Worm (Caenorhabditis elegans) whole organism, L1 larva: ENCODE data around the gene egl-47.

ENCODE experiments used
- F16B12.6 ChIP-seq: fragments of 150-350 bp; optimal IDR thresholded peaks from 2 replicates; lab custom pipeline; 2014; ENCODE audit warnings: missing biosample characterization, missing genetic modification characterization
- Y116A8C.19 ChIP-seq: sonication (generic microtip); optimal IDR thresholded peaks from 2 replicates; lab custom pipeline; 2016; ENCODE audit warnings: missing compliant biosample characterization, missing genetic modification characterization, borderline replicate concordance
- aly-2 ChIP-seq: fragments of 150-350 bp; optimal IDR thresholded peaks from 2 replicates; lab custom pipeline; 2014; ENCODE audit warnings: missing biosample characterization, missing genetic modification characterization
- ama-1 ChIP-seq: fragments of 150-350 bp; optimal IDR thresholded peaks from 2 replicates; lab custom pipeline; 2014
- blmp-1 ChIP-seq: fragments of 150-350 bp; optimal IDR thresholded peaks from 2 replicates; lab custom pipeline; 2014; ENCODE audit warnings: missing biosample characterization, missing genetic modification characterization
- ceh-82 ChIP-seq, 3 experiments: fragments of 150-350 bp in 1 of 3; sonication (generic microtip) in 2 of 3; optimal IDR thresholded peaks; 2 replicates each; lab custom pipeline; 2014 to 2017; ENCODE audit warnings: missing biosample characterization in 3 of 3, missing genetic modification characterization in 3 of 3
- ceh-88 ChIP-seq: fragments of 200-800 bp; sonication (Bioruptor generic); IDR thresholded peaks from 2 replicates; pipeline ENCODE4 v1.3.6; 2022; ENCODE audit warnings: missing genetic modification characterization, missing compliant biosample characterization
- dpl-1 ChIP-seq, 3 experiments: fragments of 150-350 bp in 2 of 3; sonication (generic microtip) in 1 of 3; optimal IDR thresholded peaks; 2 replicates each; lab custom pipeline; 2014 to 2017; ENCODE audit warnings: missing biosample characterization in 3 of 3, missing genetic modification characterization in 3 of 3, missing genetic modification reagents in 3 of 3
- dsc-1 ChIP-seq: sonication (generic microtip); optimal IDR thresholded peaks from 2 replicates; lab custom pipeline; 2016; ENCODE audit warnings: mild to moderate bottlenecking, missing genetic modification characterization, missing compliant biosample characterization
- egl-27 ChIP-seq, 2 experiments: fragments of 150-350 bp in 1 of 2; sonication (generic microtip); optimal IDR thresholded peaks; 3 replicates each; lab custom pipeline; 2017 to 2018; ENCODE audit warnings: missing biosample characterization in 2 of 2, missing genetic modification characterization in 2 of 2, missing genetic modification reagents in 2 of 2
- fkh-8 ChIP-seq: sonication (generic microtip); optimal IDR thresholded peaks from 2 replicates; lab custom pipeline; 2016; ENCODE audit warnings: mild to moderate bottlenecking, missing genetic modification characterization, missing compliant biosample characterization
- grh-1 ChIP-seq: fragments of 200-800 bp; sonication (Bioruptor generic); IDR thresholded peaks from 2 replicates; pipeline ENCODE4 v1.3.6; 2022; ENCODE audit warnings: missing genetic modification reagents, missing genetic modification characterization, missing compliant biosample characterization
- hlh-17 ChIP-seq: fragments of 200-800 bp; sonication (Bioruptor generic); optimal IDR thresholded peaks from 2 replicates; lab custom pipeline; 2018; ENCODE audit warnings: missing genetic modification characterization, mild to moderate bottlenecking, missing compliant biosample characterization, moderate library complexity, borderline replicate concordance
- hpl-2 ChIP-seq: fragments of 150-350 bp; optimal IDR thresholded peaks from 2 replicates; lab custom pipeline; 2014; ENCODE audit warnings: missing biosample characterization, missing genetic modification reagents, missing genetic modification characterization
- lin-14 ChIP-seq: fragments of 200-800 bp; sonication (Bioruptor generic); optimal IDR thresholded peaks from 2 replicates; lab custom pipeline; 2018; ENCODE audit warnings: mild to moderate bottlenecking, missing genetic modification characterization, moderate library complexity, missing compliant biosample characterization
- lin-15B ChIP-seq: fragments of 150-350 bp; sonication (generic microtip); optimal IDR thresholded peaks from 3 replicates; lab custom pipeline; 2014; ENCODE audit warnings: missing biosample characterization, missing genetic modification characterization
- lin-39 ChIP-seq: fragments of 150-350 bp; optimal IDR thresholded peaks from 2 replicates; lab custom pipeline; 2014; ENCODE audit warnings: missing biosample characterization, missing genetic modification reagents, missing genetic modification characterization
- lsy-2 ChIP-seq, 2 experiments: fragments of 150-350 bp; optimal IDR thresholded peaks; 2 replicates each; lab custom pipeline; 2014; ENCODE audit warnings: missing biosample characterization in 2 of 2, missing genetic modification characterization in 2 of 2
- mab-9 ChIP-seq: fragments of 200-800 bp; sonication (Bioruptor generic); IDR thresholded peaks from 2 replicates; pipeline ENCODE4 v1.3.6; 2022; ENCODE audit warnings: missing genetic modification reagents, missing genetic modification characterization, missing compliant biosample characterization
- nhr-20 ChIP-seq: sonication (generic microtip); optimal IDR thresholded peaks from 2 replicates; lab custom pipeline; 2016; ENCODE audit warnings: mild to moderate bottlenecking, missing genetic modification characterization, missing compliant biosample characterization
- nhr-28 ChIP-seq: fragments of 150-350 bp; optimal IDR thresholded peaks from 2 replicates; lab custom pipeline; 2014; ENCODE audit warnings: missing biosample characterization, missing genetic modification characterization
- nhr-76 ChIP-seq: sonication (generic microtip); optimal IDR thresholded peaks from 2 replicates; lab custom pipeline; 2017; ENCODE audit warnings: missing biosample characterization, missing genetic modification characterization
- nhr-84 ChIP-seq: sonication (generic microtip); optimal IDR thresholded peaks from 2 replicates; lab custom pipeline; 2017; ENCODE audit warnings: missing biosample characterization, missing genetic modification characterization
- nhr-90 ChIP-seq: sonication (generic microtip); optimal IDR thresholded peaks from 2 replicates; lab custom pipeline; 2016; ENCODE audit warnings: mild to moderate bottlenecking, missing genetic modification characterization, missing compliant biosample characterization; ENCODE audit not compliant: poor library complexity
- pax-3 ChIP-seq: fragments of 200-800 bp; sonication (Bioruptor generic); optimal IDR thresholded peaks from 2 replicates; lab custom pipeline; 2018; ENCODE audit warnings: mild to moderate bottlenecking, missing genetic modification characterization, moderate library complexity, missing compliant biosample characterization
- pqm-1 ChIP-seq: sonication (generic microtip); optimal IDR thresholded peaks from 3 replicates; lab custom pipeline; 2017; ENCODE audit warnings: missing biosample characterization, missing genetic modification characterization
- rnt-1 ChIP-seq: sonication (generic microtip); optimal IDR thresholded peaks from 2 replicates; lab custom pipeline; 2016; ENCODE audit warnings: mild to moderate bottlenecking, missing genetic modification characterization, moderate library complexity, missing compliant biosample characterization
- snpc-4 ChIP-seq: fragments of 150-350 bp; optimal IDR thresholded peaks from 2 replicates; lab custom pipeline; 2014; ENCODE audit warnings: missing biosample characterization, missing genetic modification characterization
- sox-4 ChIP-seq: sonication (generic microtip); optimal IDR thresholded peaks from 2 replicates; lab custom pipeline; 2016; ENCODE audit warnings: missing genetic modification characterization, missing compliant biosample characterization
- sup-37 ChIP-seq: fragments of 200-800 bp; sonication (Bioruptor generic); optimal IDR thresholded peaks from 2 replicates; lab custom pipeline; 2018; ENCODE audit warnings: mild to moderate bottlenecking, missing genetic modification characterization, missing compliant biosample characterization
- swsn-7 ChIP-seq: sonication (generic microtip); optimal IDR thresholded peaks from 2 replicates; lab custom pipeline; 2016; ENCODE audit warnings: missing genetic modification characterization, missing compliant biosample characterization
- unc-130 ChIP-seq: fragments of 150-350 bp; optimal IDR thresholded peaks from 2 replicates; lab custom pipeline; 2017; ENCODE audit warnings: missing biosample characterization, missing genetic modification characterization, inconsistent platforms
- unc-86 ChIP-seq: sonication (generic microtip); optimal IDR thresholded peaks from 2 replicates; lab custom pipeline; 2016; ENCODE audit warnings: missing genetic modification characterization, missing compliant biosample characterization
- xbp-1 ChIP-seq: sonication (generic microtip); optimal IDR thresholded peaks from 2 replicates; lab custom pipeline; 2016; ENCODE audit warnings: missing genetic modification characterization, missing compliant biosample characterization
- zag-1 ChIP-seq: fragments of 150-350 bp; optimal IDR thresholded peaks from 2 replicates; lab custom pipeline; 2014; ENCODE audit warnings: missing biosample characterization, missing genetic modification characterization
- zip-4 ChIP-seq: fragments of 200-800 bp; sonication (Bioruptor generic); optimal IDR thresholded peaks from 2 replicates; lab custom pipeline; 2018; ENCODE audit warnings: mild to moderate bottlenecking, missing genetic modification characterization, moderate library complexity, missing compliant biosample characterization

Gene egl-47

ce11 chrV:9911165-9911564 is 11.8 kb downstream of the egl-47 start:
- TF ChIP-seq lsy-2 (tag; optimal IDR thresholded peaks at IDR 0.05; lab: Kevin White, UChicago) (no peak), ceh-88 (GFP tag; lab: Robert Waterston, UW) (no peak), rnt-1 (tag; lab: Kevin White, UChicago) (no peak), F16B12.6 (no peak), blmp-1 (tag; lab: Kevin White, UChicago) (no peak), lin-14 (GFP tag; lab: Kevin White, UChicago) (peak; percentile 70), unc-86 (tag; lab: Kevin White, UChicago) (no peak)

ce11 chrV:9913863-9914262 is 14.5 kb downstream of the egl-47 start, which contains the start of gene fipr-10:
Gene fipr-10 (plus strand): TSS chrV:9914163.
- TF ChIP-seq hpl-2 (GFP tag; lab: Kevin White, UChicago), result no peak
- TF ChIP-seq lin-15B (tag; lab: Kevin White, UChicago), result no peak
- TF ChIP-seq nhr-28, result no peak
- TF ChIP-seq nhr-84 (tag; lab: Kevin White, UChicago), result no peak
- no peak for TF ChIP-seq dsc-1 (tag; lab: Kevin White, UChicago)
- TF ChIP-seq egl-27 (tag; optimal IDR thresholded peaks at IDR 0.05; lab: Kevin White, UChicago), result no peak
- TF ChIP-seq swsn-7 (tag; lab: Kevin White, UChicago), result no peak
- no peak for TF ChIP-seq nhr-90 (tag; lab: Kevin White, UChicago)
- TF ChIP-seq mab-9, result no peak
- no peak for TF ChIP-seq unc-130 (tag; lab: Kevin White, UChicago)
- TF ChIP-seq snpc-4, result no peak
- no peak for TF ChIP-seq ama-1 (lab: Kevin White, UChicago)
- TF ChIP-seq zip-4, result no peak
- no peak for TF ChIP-seq lin-39
- TF ChIP-seq zag-1, result no peak
- TF ChIP-seq xbp-1, result no peak
- TF ChIP-seq F16B12.6, result no peak
- no peak for TF ChIP-seq nhr-76 (tag; lab: Kevin White, UChicago)

- TF ChIP-seq aly-2 (tag; lab: Kevin White, UChicago) (no peak), dpl-1 (GFP tag; optimal IDR thresholded peaks at IDR 0.05; lab: Kevin White, UChicago) (no peak), pqm-1 (tag; lab: Kevin White, UChicago) (no peak), grh-1 (GFP tag; lab: Robert Waterston, UW) (no peak)
These were observed 15.6 kb downstream of the egl-47 start, which contains the start of gene mec-9 for ce11 chrV:9915021-9915420. Gene mec-9 (minus strand): TSS chrV:9915121.

- TF ChIP-seq hlh-17 (no peak), ama-1 (lab: Kevin White, UChicago) (no peak), nhr-90 (tag; lab: Kevin White, UChicago) (no peak), sox-4 (tag; lab: Kevin White, UChicago) (no peak), Y116A8C.19 (tag; lab: Kevin White, UChicago) (no peak)
These were observed 17.3 kb downstream of the egl-47 start, which contains the start of gene C50H2.4 for ce11 chrV:9916665-9917064. Gene C50H2.4 (plus strand): TSS chrV:9916965.

- TF ChIP-seq nhr-20 (tag; lab: Kevin White, UChicago), result no peak
- TF ChIP-seq fkh-8, result no peak
- no peak for TF ChIP-seq unc-130 (tag; lab: Kevin White, UChicago)
- TF ChIP-seq ama-1 (lab: Kevin White, UChicago), result no peak
- TF ChIP-seq zip-4, result no peak
These were observed 19.0 kb downstream of the egl-47 start, which contains the start of gene C50H2.5 for ce11 chrV:9918410-9918809. Gene C50H2.5 (plus strand): TSS chrV:9918710.

ce11 chrV:9921288-9921687 is 21.9 kb downstream of the egl-47 start, which contains the start of gene ceh-75:
Gene ceh-75 (plus strand): TSS chrV:9921337.
- TF ChIP-seq fkh-8, result no peak
- no peak for TF ChIP-seq ceh-82 (tag; optimal IDR thresholded peaks at IDR 0.05; lab: Kevin White, UChicago)
- no peak for TF ChIP-seq sup-37 (GFP tag; lab: Kevin White, UChicago)
- no peak for TF ChIP-seq dsc-1 (tag; lab: Kevin White, UChicago)
- no peak for TF ChIP-seq zip-4
- TF ChIP-seq pax-3, result no peak
